Worm (Caenorhabditis elegans) whole organism, young adult: Measurements from ENCODE around the gene C53D6.11.

ENCODE experiments used
- B0035.1 ChIP-seq: sonication (generic microtip); optimal IDR thresholded peaks from 2 replicates; lab custom pipeline; 2016; ENCODE audit warnings: missing genetic modification characterization, mild to moderate bottlenecking, missing compliant biosample characterization, missing genotype, missing genetic modification reagents
- D2030.7 ChIP-seq: fragments of 200-800 bp; sonication (Bioruptor generic); IDR thresholded peaks from 2 replicates; pipeline ENCODE4 v1.3.6; 2022; ENCODE audit warnings: missing genetic modification reagents, missing genetic modification characterization, missing compliant biosample characterization
- F23B12.7 ChIP-seq: sonication (generic microtip); optimal IDR thresholded peaks from 2 replicates; lab custom pipeline; 2017; ENCODE audit warnings: missing genetic modification characterization, mild to moderate bottlenecking, missing compliant biosample characterization, antibody characterized with exemption, moderate library complexity; ENCODE audit not compliant: insufficient read depth
- F33H1.4 ChIP-seq: fragments of 200-800 bp; sonication (Bioruptor generic); IDR thresholded peaks from 2 replicates; pipeline ENCODE4 v1.3.6; 2022; ENCODE audit warnings: missing genetic modification reagents, missing genetic modification characterization, missing compliant biosample characterization
- F52B5.7 ChIP-seq: sonication (generic microtip); optimal IDR thresholded peaks from 2 replicates; lab custom pipeline; 2016; ENCODE audit warnings: mild to moderate bottlenecking, missing genetic modification characterization, missing compliant biosample characterization
- F57A8.1 ChIP-seq: fragments of 200-800 bp; sonication (Bioruptor generic); optimal IDR thresholded peaks from 2 replicates; lab custom pipeline; 2018; ENCODE audit warnings: mild to moderate bottlenecking, missing genetic modification characterization, moderate library complexity, missing compliant biosample characterization
- F57C9.4 ChIP-seq: sonication (generic microtip); optimal IDR thresholded peaks from 2 replicates; lab custom pipeline; 2017; ENCODE audit warnings: mild to moderate bottlenecking, missing genetic modification characterization, missing compliant biosample characterization
- Y53G8AR.9 ChIP-seq: fragments of 200-800 bp; sonication (Bioruptor generic); conservative IDR thresholded peaks from 2 replicates; pipeline ENCODE4 v1.3.6; 2022; ENCODE audit warnings: missing genetic modification reagents, missing genetic modification characterization, missing compliant biosample characterization
- ama-1 ChIP-seq, 3 experiments: fragments of 150-350 bp in 1 of 3; sonication (generic microtip) in 2 of 3; optimal IDR thresholded peaks; 2 replicates each; lab custom pipeline; 2014 to 2018; ENCODE audit warnings: missing biosample characterization in 2 of 3, missing genetic modification characterization in 2 of 3, missing genetic modification reagents in 2 of 3
- athp-1 ChIP-seq: sonication (generic microtip); optimal IDR thresholded peaks from 2 replicates; lab custom pipeline; 2017; ENCODE audit warnings: mild to moderate bottlenecking, missing genetic modification characterization, missing compliant biosample characterization
- attf-6 ChIP-seq: fragments of 200-800 bp; sonication (Bioruptor generic); IDR thresholded peaks from 2 replicates; pipeline ENCODE4 v1.3.6; 2022; ENCODE audit warnings: missing genetic modification reagents, missing genetic modification characterization, missing compliant biosample characterization
- bed-2 ChIP-seq: fragments of 200-800 bp; sonication (Bioruptor generic); IDR thresholded peaks from 2 replicates; pipeline ENCODE4 v1.3.6; 2022; ENCODE audit warnings: missing genetic modification reagents, missing genetic modification characterization, missing compliant biosample characterization
- cebp-1 ChIP-seq, 2 experiments: fragments of 200-800 bp in 1 of 2; sonication (Bioruptor generic) in 1 of 2; sonication (generic microtip) in 1 of 2; IDR thresholded peaks in 1 of 2; optimal IDR thresholded peaks in 1 of 2; 2 replicates each; pipeline versions ENCODE4 v1.3.6 to Lab custom; 2017 to 2022; ENCODE audit warnings: missing compliant biosample characterization in 2 of 2, missing genetic modification characterization in 2 of 2, mild to moderate bottlenecking in 1 of 2, missing genetic modification reagents in 1 of 2, moderate library complexity in 1 of 2
- ceh-40 ChIP-seq: fragments of 200-800 bp; sonication (Bioruptor generic); IDR thresholded peaks from 2 replicates; pipeline ENCODE4 v1.3.6; 2022; ENCODE audit warnings: missing genetic modification characterization, missing compliant biosample characterization
- dpl-1 ChIP-seq: fragments of 150-350 bp; optimal IDR thresholded peaks from 2 replicates; lab custom pipeline; 2014; ENCODE audit warnings: missing biosample characterization, missing genetic modification reagents, missing genetic modification characterization
- egrh-3 ChIP-seq: fragments of 200-800 bp; sonication (Bioruptor generic); IDR thresholded peaks from 2 replicates; pipeline ENCODE4 v1.3.6; 2022; ENCODE audit warnings: missing genetic modification reagents, missing genetic modification characterization, missing compliant biosample characterization
- ekl-4 ChIP-seq: fragments of 200-800 bp; sonication (Bioruptor generic); IDR thresholded peaks from 2 replicates; pipeline ENCODE4 v1.3.6; 2022; ENCODE audit warnings: missing genetic modification reagents, missing genetic modification characterization, missing compliant biosample characterization
- hlh-12 ChIP-seq: sonication (generic microtip); optimal IDR thresholded peaks from 2 replicates; lab custom pipeline; 2016; ENCODE audit warnings: missing genetic modification characterization, missing compliant biosample characterization
- hmg-20 ChIP-seq: fragments of 200-800 bp; sonication (Bioruptor generic); IDR thresholded peaks from 2 replicates; pipeline ENCODE4 v1.3.6; 2022; ENCODE audit warnings: missing genetic modification reagents, missing genetic modification characterization, missing compliant biosample characterization
- hrde-1 ChIP-seq: sonication (generic microtip); optimal IDR thresholded peaks from 2 replicates; lab custom pipeline; 2016; ENCODE audit warnings: missing genetic modification characterization, mild to moderate bottlenecking, missing compliant biosample characterization, moderate library complexity, missing genotype, missing genetic modification reagents, borderline replicate concordance
- let-526 ChIP-seq: fragments of 200-800 bp; sonication (Bioruptor generic); IDR thresholded peaks from 2 replicates; pipeline ENCODE4 v1.3.6; 2022; ENCODE audit warnings: missing genetic modification reagents, missing genetic modification characterization, missing compliant biosample characterization
- let-607 ChIP-seq, 2 experiments: fragments of 200-800 bp in 1 of 2; sonication (Bioruptor generic) in 1 of 2; sonication (generic microtip) in 1 of 2; optimal IDR thresholded peaks; 2 replicates each; lab custom pipeline; 2016 to 2018; ENCODE audit warnings: mild to moderate bottlenecking in 2 of 2, missing compliant biosample characterization in 2 of 2, missing genetic modification characterization in 2 of 2, moderate library complexity in 2 of 2, missing genotype in 1 of 2
- lin-26 ChIP-seq: fragments of 200-800 bp; sonication (Bioruptor generic); IDR thresholded peaks from 2 replicates; pipeline ENCODE4 v1.3.6; 2022; ENCODE audit warnings: missing genetic modification reagents, missing genetic modification characterization, missing compliant biosample characterization
- lin-40 ChIP-seq: sonication (generic microtip); optimal IDR thresholded peaks from 2 replicates; lab custom pipeline; 2016; ENCODE audit warnings: missing genetic modification characterization, mild to moderate bottlenecking, missing compliant biosample characterization, missing genotype, missing genetic modification reagents
- lsy-27 ChIP-seq: sonication (generic microtip); optimal IDR thresholded peaks from 2 replicates; lab custom pipeline; 2017; ENCODE audit warnings: missing genetic modification characterization, mild to moderate bottlenecking, missing compliant biosample characterization, antibody characterized with exemption, missing genotype, borderline replicate concordance; ENCODE audit not compliant: insufficient read depth
- mcd-1 ChIP-seq: fragments of 200-800 bp; sonication (Bioruptor generic); IDR thresholded peaks from 2 replicates; pipeline ENCODE4 v1.3.6; 2022; ENCODE audit warnings: missing genetic modification reagents, missing genetic modification characterization, missing compliant biosample characterization
- nhr-27 ChIP-seq: fragments of 200-800 bp; sonication (Bioruptor generic); optimal IDR thresholded peaks from 2 replicates; lab custom pipeline; 2018; ENCODE audit warnings: mild to moderate bottlenecking, missing genetic modification characterization, moderate library complexity, missing compliant biosample characterization
- nhr-80 ChIP-seq: sonication (generic microtip); optimal IDR thresholded peaks from 2 replicates; lab custom pipeline; 2016; ENCODE audit warnings: missing genetic modification characterization, missing compliant biosample characterization
- pbrm-1 ChIP-seq: fragments of 200-800 bp; sonication (Bioruptor generic); IDR thresholded peaks from 2 replicates; pipeline ENCODE4 v1.3.6; 2022; ENCODE audit warnings: missing genetic modification reagents, missing genetic modification characterization, missing compliant biosample characterization
- rcor-1 ChIP-seq: fragments of 200-800 bp; sonication (Bioruptor generic); IDR thresholded peaks from 2 replicates; pipeline ENCODE4 v1.3.6; 2022; ENCODE audit warnings: missing genetic modification reagents, missing genetic modification characterization, missing compliant biosample characterization
- repo-1 ChIP-seq: sonication (generic microtip); optimal IDR thresholded peaks from 2 replicates; lab custom pipeline; 2017; ENCODE audit warnings: mild to moderate bottlenecking, missing genetic modification characterization, missing compliant biosample characterization
- sdz-38 ChIP-seq: sonication (generic microtip); optimal IDR thresholded peaks from 2 replicates; lab custom pipeline; 2016; ENCODE audit warnings: missing genotype, missing genetic modification characterization, missing compliant biosample characterization
- sea-2 ChIP-seq: fragments of 200-800 bp; sonication (Bioruptor generic); IDR thresholded peaks from 2 replicates; pipeline ENCODE4 v1.3.6; 2022; ENCODE audit warnings: missing genetic modification characterization, missing compliant biosample characterization
- snpc-3.4 ChIP-seq: sonication (generic microtip); optimal IDR thresholded peaks from 2 replicates; lab custom pipeline; 2017; ENCODE audit warnings: missing genetic modification characterization, mild to moderate bottlenecking, missing compliant biosample characterization, antibody characterized with exemption, moderate library complexity, missing genotype, missing genetic modification reagents
- snpc-4 ChIP-seq, 5 experiments: fragments of 150-350 bp in 1 of 5; sonication (generic microtip) in 4 of 5; optimal IDR thresholded peaks; 2 replicates each; lab custom pipeline; 2014 to 2018; ENCODE audit warnings: missing genetic modification characterization in 5 of 5, missing biosample characterization in 3 of 5, antibody characterized with exemption in 2 of 5, mild to moderate bottlenecking in 2 of 5, missing compliant biosample characterization in 2 of 5, missing genotype in 2 of 5, moderate library complexity in 2 of 5, missing genetic modification reagents in 1 of 5
- tbx-9 ChIP-seq: sonication (generic microtip); optimal IDR thresholded peaks from 2 replicates; lab custom pipeline; 2016; ENCODE audit warnings: borderline replicate concordance, missing genetic modification characterization, inconsistent platforms, missing compliant biosample characterization
- zfh-2 ChIP-seq: fragments of 200-800 bp; sonication (Bioruptor generic); conservative IDR thresholded peaks from 2 replicates; pipeline ENCODE4 v1.3.6; 2022; ENCODE audit warnings: missing genetic modification reagents, missing genetic modification characterization, missing compliant biosample characterization
- ztf-22 ChIP-seq: fragments of 200-800 bp; sonication (Bioruptor generic); optimal IDR thresholded peaks from 2 replicates; lab custom pipeline; 2018; ENCODE audit warnings: mild to moderate bottlenecking, missing genetic modification characterization, moderate library complexity, missing compliant biosample characterization
- ztf-26 ChIP-seq: sonication (generic microtip); optimal IDR thresholded peaks from 2 replicates; lab custom pipeline; 2017; ENCODE audit warnings: missing genetic modification characterization, missing compliant biosample characterization

C53D6.11 gene

DNA sequence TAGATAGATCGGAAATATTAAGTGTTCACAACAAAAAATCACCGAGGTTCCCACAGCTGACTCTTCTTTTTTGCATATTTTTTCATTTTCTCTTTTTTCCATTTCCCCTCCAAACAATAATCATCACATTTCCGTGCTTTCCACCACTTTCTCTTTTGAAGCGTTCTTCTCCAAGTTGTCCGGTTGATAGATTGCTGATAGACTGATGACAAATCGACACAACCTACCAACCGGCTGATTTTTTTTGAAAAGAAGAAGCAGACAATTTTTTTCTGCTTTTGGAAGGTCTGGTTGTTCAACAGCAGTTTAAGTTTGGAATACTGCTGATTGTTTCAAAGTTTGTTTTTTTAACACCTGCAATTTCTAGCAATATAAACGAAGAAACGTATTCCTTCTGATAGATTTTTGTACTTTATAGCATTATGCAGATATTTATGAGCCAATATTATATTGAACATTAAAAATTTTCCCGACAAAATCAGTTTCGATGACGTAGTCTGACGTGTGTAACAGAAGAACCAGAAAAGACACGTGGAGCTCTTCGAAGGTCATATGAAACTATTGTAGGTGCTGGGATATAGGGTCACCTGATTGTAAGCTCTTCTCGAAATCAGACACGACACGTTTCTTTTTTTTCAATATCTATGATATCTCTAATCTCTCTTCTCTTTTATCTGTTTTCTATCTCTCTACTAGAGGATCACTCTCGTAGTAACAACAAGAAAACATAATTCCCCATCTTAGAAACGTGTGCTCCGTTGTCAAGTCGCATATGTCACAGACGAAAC lies 35.6 kb upstream of the C53D6.11 start:
- TF ChIP-seq let-607 (tag; optimal IDR thresholded peaks at IDR 0.05; lab: Kevin White, UChicago) (peak in 1 of 2 experiments; percentile 24), sea-2 (GFP tag; lab: Robert Waterston, UW) (no peak), nhr-80 (tag; lab: Kevin White, UChicago) (peak; percentile 62)
- TF ChIP-seq, all 124 proteins: peak for 2

DNA sequence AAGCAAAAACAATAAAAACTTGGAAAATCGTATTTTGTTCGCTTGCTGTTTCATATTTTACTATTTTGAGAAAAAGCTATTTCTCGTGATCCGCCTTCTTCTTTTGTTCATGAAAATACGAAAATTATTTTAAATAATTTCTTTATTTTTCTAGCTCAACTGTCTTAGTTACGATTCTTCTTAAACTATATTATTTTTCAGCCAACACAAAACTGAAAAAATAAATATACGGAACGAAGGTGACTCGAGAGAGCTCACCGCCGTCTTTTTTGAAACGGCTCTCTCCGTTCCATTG lies 35.1 kb upstream of the C53D6.11 start, which contains the start of gene pdzd-8:
Gene pdzd-8, plus strand, starts transcription at position 196 of the 295 bp plus-strand sequence.
- no peak for TF ChIP-seq F33H1.4 (GFP tag; lab: Robert Waterston, UW)
- TF ChIP-seq snpc-3.4 (tag; lab: Kevin White, UChicago) = no peak

DNA sequence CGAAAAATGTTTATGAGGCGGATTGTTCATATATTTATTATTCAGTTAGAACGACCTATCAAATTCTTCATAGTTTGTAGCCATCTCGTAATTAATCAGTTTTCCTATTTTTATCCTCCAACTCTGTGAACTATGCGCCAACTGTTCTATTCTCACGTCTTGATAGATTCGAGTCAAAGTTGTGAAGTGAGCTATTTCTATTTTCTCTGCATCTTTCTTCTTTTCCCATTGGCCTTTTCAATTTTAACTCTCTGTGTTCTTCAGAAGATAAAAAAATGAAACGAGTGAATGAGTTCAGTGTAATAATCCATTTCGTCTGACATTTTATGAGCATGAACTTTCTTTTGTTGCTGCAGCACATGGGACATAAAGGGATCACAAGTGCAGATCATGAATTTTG lies 32.3 kb upstream of the C53D6.11 start:
- TF ChIP-seq ama-1 (optimal IDR thresholded peaks at IDR 0.05; lab: Kevin White, UChicago) (no peak), ama-1 (GFP tag; optimal IDR thresholded peaks at IDR 0.05; lab: Kevin White, UChicago) (no peak), repo-1 (no peak), tbx-9 (tag; lab: Kevin White, UChicago) (no peak), lin-40 (tag; lab: Kevin White, UChicago) (no peak), snpc-4 (GFP tag; optimal IDR thresholded peaks at IDR 0.05; lab: Kevin White, UChicago) (no peak), snpc-4 (tag; optimal IDR thresholded peaks at IDR 0.05; lab: Kevin White, UChicago) (no peak), athp-1 (tag; lab: Kevin White, UChicago) (no peak), bed-2 (GFP tag; lab: Robert Waterston, UW) (no peak), F33H1.4 (GFP tag; lab: Robert Waterston, UW) (no peak), let-526 (GFP tag; lab: Robert Waterston, UW) (no peak)

DNA sequence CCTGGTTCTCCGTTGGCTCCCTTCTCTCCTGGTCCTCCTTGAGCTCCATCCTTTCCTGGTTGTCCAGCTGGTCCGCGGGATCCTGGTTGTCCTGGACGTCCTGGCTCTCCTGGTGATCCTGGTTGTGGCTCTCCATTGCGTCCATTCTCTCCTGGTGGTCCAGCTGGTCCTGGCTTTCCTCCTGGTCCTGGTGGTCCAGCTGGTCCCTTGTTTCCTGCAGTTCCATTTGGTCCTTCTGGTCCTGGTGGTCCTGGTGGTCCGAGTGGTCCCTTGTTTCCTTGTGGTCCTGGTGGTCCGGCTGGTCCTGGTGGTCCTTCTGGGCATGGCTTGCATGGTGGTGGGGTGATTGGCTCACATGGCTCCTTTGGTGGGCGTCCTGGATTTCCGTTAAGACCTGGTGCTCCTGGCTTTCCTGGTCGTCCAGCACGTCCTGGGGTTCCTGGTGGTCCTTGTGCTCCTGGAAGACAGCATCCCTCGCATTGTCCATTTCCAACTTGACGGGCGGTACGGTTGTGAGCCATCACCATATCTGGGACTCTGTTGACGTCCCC lies 31.2 kb upstream of the C53D6.11 start:
- TF ChIP-seq hrde-1 (tag; lab: Kevin White, UChicago) (peak; percentile 0), B0035.1 (tag; lab: Kevin White, UChicago) (no peak), cebp-1 (GFP tag; IDR thresholded peaks at IDR 0.05; lab: Robert Waterston, UW) (no peak), cebp-1 (tag; optimal IDR thresholded peaks at IDR 0.05; lab: Kevin White, UChicago) (no peak), lin-40 (tag; lab: Kevin White, UChicago) (no peak), dpl-1 (GFP tag; lab: Kevin White, UChicago) (no peak), hmg-20 (GFP tag; lab: Robert Waterston, UW) (no peak), sdz-38 (tag; lab: Kevin White, UChicago) (no peak), zfh-2 (peak; percentile 85; the same call in 1 of the 2 replicates), mcd-1 (GFP tag; lab: Robert Waterston, UW) (peak; percentile 26; the same call in 1 of the 2 replicates), rcor-1 (GFP tag; lab: Robert Waterston, UW) (no peak), F57A8.1 (GFP tag; lab: Kevin White, UChicago) (no peak), lsy-27 (tag; lab: Kevin White, UChicago) (no peak), ztf-22 (no peak), F23B12.7 (tag; lab: Kevin White, UChicago) (no peak), egrh-3 (GFP tag; lab: Robert Waterston, UW) (peak; percentile 68; the same call in 1 of the 2 replicates), Y53G8AR.9 (GFP tag; lab: Robert Waterston, UW) (no peak), F52B5.7 (tag; lab: Kevin White, UChicago) (peak; percentile 9), lin-26 (GFP tag; lab: Robert Waterston, UW) (0 out of 2 replicates have a peak, but pooled peaks have one; percentile 30), pbrm-1 (GFP tag; lab: Robert Waterston, UW) (no peak), hlh-12 (no peak), ekl-4 (GFP tag; lab: Robert Waterston, UW) (0 out of 2 replicates have a peak, but pooled peaks have one; percentile 8), D2030.7 (GFP tag; lab: Robert Waterston, UW) (no peak), sea-2 (GFP tag; lab: Robert Waterston, UW) (no peak), attf-6 (GFP tag; lab: Robert Waterston, UW) (no peak), F57C9.4 (no peak), nhr-27 (tag; lab: Kevin White, UChicago) (peak; percentile 64), ztf-26 (peak; percentile 5), ceh-40 (GFP tag; lab: Robert Waterston, UW) (no peak)
